Worm (Caenorhabditis elegans): ENCODE data around the gene F41C3.7.
A peak's percentile ranks its signal among the peaks of the same experiment; 100 is the strongest.

ce11 chrII:4748374-4748773 is 18.5 kb downstream of the F41C3.7 start:
- TF ChIP-seq ztf-11 (tag; optimal IDR thresholded peaks at IDR 0.05) (no peak), fos-1 (tag; optimal IDR thresholded peaks at IDR 0.05) (no peak), ZK546.5 (tag; optimal IDR thresholded peaks at IDR 0.05) (no peak), tbx-2 (tag; optimal IDR thresholded peaks at IDR 0.05) (no peak), R02D3.7 (tag; optimal IDR thresholded peaks at IDR 0.05) (no peak), snpc-4 (tag; optimal IDR thresholded peaks at IDR 0.05) (no peak), nhr-76 (tag; optimal IDR thresholded peaks at IDR 0.05) (no peak), nhr-28 (tag; optimal IDR thresholded peaks at IDR 0.05) (no peak), ztf-4 (tag; optimal IDR thresholded peaks at IDR 0.05) (peak; percentile 6), nhr-11 (tag; optimal IDR thresholded peaks at IDR 0.05) (no peak), mdl-1 (tag; optimal IDR thresholded peaks at IDR 0.05) (no peak)

All from whole organism, L3 larva.